Fruit fly (Drosophila melanogaster): Measurements from ENCODE around the gene CG2006.

- TF ChIP-seq sage (GFP tag; optimal IDR thresholded peaks at IDR 0.05) (no peak), Hnf4 (GFP tag; optimal IDR thresholded peaks at IDR 0.05) (no peak), Rel (GFP tag; optimal IDR thresholded peaks at IDR 0.05) (no peak), Rel (tag; optimal IDR thresholded peaks at IDR 0.05) (no peak), Myc (optimal IDR thresholded peaks at IDR 0.05) (peak; percentile 47), Abd-B (GFP tag; optimal IDR thresholded peaks at IDR 0.05) (no peak), usp (GFP tag; optimal IDR thresholded peaks at IDR 0.05) (no peak), pan (optimal IDR thresholded peaks at IDR 0.05) (no peak), Dfd (GFP tag; optimal IDR thresholded peaks at IDR 0.05) (no peak), Sp1 (GFP tag; optimal IDR thresholded peaks at IDR 0.05) (no peak)
These were observed 23.2 kb downstream of the CG2006 start for dm6 chr3R:29512306-29513044.
